Fruit fly (Drosophila melanogaster) S2 (cell line): ENCODE results near the gene CG11693.

Source experiments
- CG8478 ChIP-seq: fragments of >200 bp; optimal IDR thresholded peaks from 2 replicates; lab custom pipeline; 2018
- CTCF ChIP-seq, 2 experiments: fragments of >200 bp; optimal IDR thresholded peaks; 2 replicates each; lab custom pipeline; 2018

dm6 chr3R:8358004-8358403, 47.4 kb upstream of the CG11693 start:
- TF ChIP-seq CG8478 (lab: Kevin White, UChicago) (no peak), CTCF (optimal IDR thresholded peaks at IDR 0.05; lab: Kevin White, UChicago) (no peak)
